Fruit fly (Drosophila melanogaster) whole organism, pupa: ENCODE results near the gene CG15533.
A peak's percentile ranks its signal among the peaks of the same experiment; 100 is the strongest.

Experiments used
- CG10348 ChIP-seq: fragments of 200-800 bp; sonication (Bioruptor generic); IDR thresholded peaks from 2 replicates; pipeline ENCODE4 v1.3.6; 2022; ENCODE audit warnings: missing biosample characterization, missing genetic modification characterization
- CG12605 ChIP-seq: fragments of 200-800 bp; sonication (Bioruptor generic); IDR thresholded peaks from 2 replicates; pipeline ENCODE4 v1.3.6; 2022; ENCODE audit warnings: missing biosample characterization, missing genetic modification characterization
- CG13204 ChIP-seq: fragments of 200-800 bp; sonication (Bioruptor generic); optimal IDR thresholded peaks from 2 replicates; lab custom pipeline; 2018; ENCODE audit warnings: missing biosample characterization, mild to moderate bottlenecking, missing genetic modification characterization, moderate library complexity
- CG14655 ChIP-seq: fragments of 200-800 bp; sonication (Bioruptor generic); optimal IDR thresholded peaks from 3 replicates; lab custom pipeline; 2017; ENCODE audit warnings: mild to moderate bottlenecking, missing biosample characterization, missing genetic modification reagents, missing genetic modification characterization
- CG15710 ChIP-seq: fragments of 200-800 bp; sonication (Bioruptor generic); optimal IDR thresholded peaks from 2 replicates; lab custom pipeline; 2018; ENCODE audit warnings: missing biosample characterization, mild to moderate bottlenecking, missing genetic modification characterization, moderate library complexity
- CG17806 ChIP-seq: fragments of 200-800 bp; sonication (Bioruptor generic); optimal IDR thresholded peaks from 2 replicates; lab custom pipeline; 2018; ENCODE audit warnings: missing biosample characterization, mild to moderate bottlenecking, missing genetic modification characterization, moderate library complexity
- CG32121 ChIP-seq: fragments of 200-800 bp; sonication (Bioruptor generic); IDR thresholded peaks from 2 replicates; pipeline ENCODE4 v1.3.6; 2022; ENCODE audit warnings: missing biosample characterization, missing genetic modification characterization
- CG34367 ChIP-seq: fragments of 200-800 bp; sonication (Bioruptor generic); optimal IDR thresholded peaks from 2 replicates; lab custom pipeline; 2018; ENCODE audit warnings: missing biosample characterization, mild to moderate bottlenecking, missing genetic modification characterization
- CG4496 ChIP-seq: fragments of 200-800 bp; sonication (Bioruptor generic); IDR thresholded peaks from 3 replicates; pipeline ENCODE4 v1.3.6; 2022; ENCODE audit warnings: missing biosample characterization, missing genetic modification characterization
- CG8159 ChIP-seq: fragments of 200-800 bp; sonication (Bioruptor generic); optimal IDR thresholded peaks from 3 replicates; lab custom pipeline; 2018; ENCODE audit warnings: missing biosample characterization, mild to moderate bottlenecking, missing genetic modification characterization, moderate library complexity
- CG8301 ChIP-seq: fragments of 200-800 bp; sonication (Bioruptor generic); optimal IDR thresholded peaks from 2 replicates; lab custom pipeline; 2018; ENCODE audit warnings: missing biosample characterization, mild to moderate bottlenecking, missing genetic modification characterization
- CG9948 ChIP-seq: fragments of 200-800 bp; sonication (Bioruptor generic); optimal IDR thresholded peaks from 2 replicates; lab custom pipeline; 2018; ENCODE audit warnings: missing biosample characterization, mild to moderate bottlenecking, missing genetic modification characterization, moderate library complexity
- D1 ChIP-seq: fragments of 200-800 bp; sonication (Bioruptor generic); optimal IDR thresholded peaks from 2 replicates; lab custom pipeline; 2018; ENCODE audit warnings: missing biosample characterization, mild to moderate bottlenecking, missing genetic modification characterization, moderate library complexity
- EcR ChIP-seq: fragments of 200-800 bp; sonication (Bioruptor generic); optimal IDR thresholded peaks from 3 replicates; lab custom pipeline; 2019; ENCODE audit warnings: missing biosample characterization, missing genetic modification characterization, mild to moderate bottlenecking, moderate library complexity, missing genetic modification reagents
- Ets98B ChIP-seq: fragments of 200-800 bp; sonication (Bioruptor generic); IDR thresholded peaks from 2 replicates; pipeline ENCODE4 v1.3.6; 2022; ENCODE audit warnings: missing biosample characterization, missing genetic modification characterization
- Pif1A ChIP-seq: fragments of 200-800 bp; sonication (Bioruptor generic); optimal IDR thresholded peaks from 3 replicates; lab custom pipeline; 2016; ENCODE audit warnings: missing biosample characterization, missing genetic modification characterization
- Pif1B ChIP-seq: fragments of 200-800 bp; sonication (Bioruptor generic); optimal IDR thresholded peaks from 3 replicates; lab custom pipeline; 2016; ENCODE audit warnings: missing biosample characterization, missing genetic modification characterization
- Snoo ChIP-seq: fragments of 200-800 bp; sonication (Bioruptor generic); optimal IDR thresholded peaks from 3 replicates; lab custom pipeline; 2017; ENCODE audit warnings: missing biosample characterization, mild to moderate bottlenecking, missing genetic modification characterization, inconsistent platforms
- fd96Ca ChIP-seq: fragments of 200-800 bp; sonication (Bioruptor generic); IDR thresholded peaks from 3 replicates; pipeline ENCODE4 v1.3.6; 2022; ENCODE audit warnings: missing biosample characterization, missing genetic modification characterization
- gl ChIP-seq: fragments of 200-800 bp; sonication (Bioruptor generic); optimal IDR thresholded peaks from 2 replicates; lab custom pipeline; 2018; ENCODE audit warnings: missing biosample characterization, mild to moderate bottlenecking, missing genetic modification characterization
- rn ChIP-seq: fragments of 200-800 bp; sonication (Bioruptor generic); IDR thresholded peaks from 2 replicates; pipeline ENCODE4 v1.3.6; 2022; ENCODE audit warnings: missing biosample characterization, missing genetic modification characterization

The CG15533 gene

dm6 chr3R:30424993-30425392 lies 3.6 kb upstream of the CG15533 start, which contains the start of gene CG15536:
Gene CG15536 (minus strand): TSS chr3R:30425162.
- no peak for TF ChIP-seq CG4496 (GFP tag; lab: Robert Waterston, UW)
- no peak for TF ChIP-seq EcR (GFP tag; lab: Kevin White, UChicago)
- no peak for TF ChIP-seq Pif1A (GFP tag; lab: Kevin White, UChicago)
- no peak for TF ChIP-seq rn (GFP tag; lab: Robert Waterston, UW)
- no peak for TF ChIP-seq CG32121 (GFP tag; lab: Robert Waterston, UW)
- no peak for TF ChIP-seq D1 (tag; lab: Kevin White, UChicago)
- no peak for TF ChIP-seq gl (tag; lab: Kevin White, UChicago)
- TF ChIP-seq CG14655 (GFP tag; lab: Kevin White, UChicago): no peak
- TF ChIP-seq CG34367 (tag; lab: Kevin White, UChicago): no peak
- TF ChIP-seq CG8159 (tag; lab: Kevin White, UChicago): no peak
- no peak for TF ChIP-seq CG10348 (GFP tag; lab: Robert Waterston, UW)
- no peak for TF ChIP-seq Pif1B (GFP tag; lab: Kevin White, UChicago)
- no peak for TF ChIP-seq CG13204 (GFP tag; lab: Kevin White, UChicago)
- no peak for TF ChIP-seq Snoo (tag; lab: Kevin White, UChicago)
- no peak for TF ChIP-seq CG12605 (GFP tag; lab: Robert Waterston, UW)
- TF ChIP-seq CG15710 (tag; lab: Kevin White, UChicago): no peak
- no peak for TF ChIP-seq fd96Ca
- TF ChIP-seq CG9948: no peak
- no peak for TF ChIP-seq CG8301
- no peak for TF ChIP-seq CG17806

dm6 chr3R:30425622-30426021 lies 3.0 kb upstream of the CG15533 start:
- TF ChIP-seq CG8301: no peak
- no peak for TF ChIP-seq rn (GFP tag; lab: Robert Waterston, UW)
- no peak for TF ChIP-seq CG14655 (GFP tag; lab: Kevin White, UChicago)
- TF ChIP-seq CG9948: no peak
- no peak for TF ChIP-seq CG10348 (GFP tag; lab: Robert Waterston, UW)

- TF ChIP-seq CG34367 (tag; lab: Kevin White, UChicago): no peak
- no peak for TF ChIP-seq CG14655 (GFP tag; lab: Kevin White, UChicago)
- no peak for TF ChIP-seq CG15710 (tag; lab: Kevin White, UChicago)
- no peak for TF ChIP-seq Pif1A (GFP tag; lab: Kevin White, UChicago)
- no peak for TF ChIP-seq CG12605 (GFP tag; lab: Robert Waterston, UW)
- no peak for TF ChIP-seq CG8159 (tag; lab: Kevin White, UChicago)
- no peak for TF ChIP-seq EcR (GFP tag; lab: Kevin White, UChicago)
- no peak for TF ChIP-seq Pif1B (GFP tag; lab: Kevin White, UChicago)
- TF ChIP-seq CG32121 (GFP tag; lab: Robert Waterston, UW): no peak
- TF ChIP-seq CG4496 (GFP tag; lab: Robert Waterston, UW): no peak
- no peak for TF ChIP-seq Ets98B (GFP tag; lab: Robert Waterston, UW)
- TF ChIP-seq CG8301: no peak
- TF ChIP-seq D1 (tag; lab: Kevin White, UChicago): no peak
- no peak for TF ChIP-seq CG10348 (GFP tag; lab: Robert Waterston, UW)
Observed at dm6 chr3R:30426626-30427025, 2.0 kb upstream of the CG15533 start.

- TF ChIP-seq EcR (GFP tag; lab: Kevin White, UChicago) (no peak), CG9948 (no peak), CG4496 (GFP tag; lab: Robert Waterston, UW) (peak; percentile 64; the same call in 2 of the 3 replicates), gl (tag; lab: Kevin White, UChicago) (peak; percentile 42)
Observed at dm6 chr3R:30427805-30428359, 738 bp upstream of the CG15533 start, which contains the start of gene CG2218. Gene CG2218 (minus strand): TSS chr3R:30428276.

- TF ChIP-seq CG13204 (GFP tag; lab: Kevin White, UChicago): no peak
- no peak for TF ChIP-seq gl (tag; lab: Kevin White, UChicago)
- TF ChIP-seq CG12605 (GFP tag; lab: Robert Waterston, UW): no peak
- TF ChIP-seq CG17806: no peak
- TF ChIP-seq CG4496 (GFP tag; lab: Robert Waterston, UW): no peak
- TF ChIP-seq CG9948: no peak
- no peak for TF ChIP-seq CG8159 (tag; lab: Kevin White, UChicago)
- TF ChIP-seq D1 (tag; lab: Kevin White, UChicago): no peak
- no peak for TF ChIP-seq Snoo (tag; lab: Kevin White, UChicago)
- no peak for TF ChIP-seq CG14655 (GFP tag; lab: Kevin White, UChicago)
- TF ChIP-seq CG32121 (GFP tag; lab: Robert Waterston, UW): no peak
- no peak for TF ChIP-seq CG10348 (GFP tag; lab: Robert Waterston, UW)
- TF ChIP-seq fd96Ca: no peak
- no peak for TF ChIP-seq CG34367 (tag; lab: Kevin White, UChicago)
- no peak for TF ChIP-seq EcR (GFP tag; lab: Kevin White, UChicago)
- TF ChIP-seq CG15710 (tag; lab: Kevin White, UChicago): no peak
- no peak for TF ChIP-seq Pif1A (GFP tag; lab: Kevin White, UChicago)
- TF ChIP-seq Ets98B (GFP tag; lab: Robert Waterston, UW): no peak
Observed at dm6 chr3R:30431258-30432114, 2.9 kb downstream of the CG15533 start, which contains the start of gene CG15534. Gene CG15534 (plus strand): TSS chr3R:30432064.
